Worm (Caenorhabditis elegans) whole organism, L4 larva: ENCODE data around the gene C27A2.7.

ENCODE experiments used
- D1046.2 ChIP-seq: fragments of 200-800 bp; sonication (Bioruptor generic); IDR thresholded peaks from 2 replicates; pipeline ENCODE4 v1.3.6; 2022; ENCODE audit warnings: missing genetic modification characterization, missing compliant biosample characterization
- T20F7.1 ChIP-seq: fragments of 200-800 bp; sonication (Bioruptor generic); optimal IDR thresholded peaks from 2 replicates; lab custom pipeline; 2018; ENCODE audit warnings: mild to moderate bottlenecking, missing genetic modification characterization, missing compliant biosample characterization
- T26A8.4 ChIP-seq: fragments of 200-800 bp; sonication (Bioruptor generic); IDR thresholded peaks from 2 replicates; pipeline ENCODE4 v1.3.6; 2022; ENCODE audit warnings: missing genetic modification characterization, missing compliant biosample characterization
- aha-1 ChIP-seq: fragments of 150-350 bp; peaks from one replicate; lab custom pipeline; 2014; ENCODE audit warnings: missing biosample characterization, missing genetic modification characterization
- attf-4 ChIP-seq: sonication (generic microtip); optimal IDR thresholded peaks from 3 replicates; lab custom pipeline; 2017; ENCODE audit warnings: missing biosample characterization, missing genetic modification characterization
- ceh-20 ChIP-seq: fragments of 200-800 bp; sonication (Bioruptor generic); IDR thresholded peaks from 2 replicates; pipeline ENCODE4 v1.3.6; 2022; ENCODE audit warnings: missing genetic modification reagents, missing genetic modification characterization, missing compliant biosample characterization
- ceh-28 ChIP-seq: fragments of 150-350 bp; optimal IDR thresholded peaks from 2 replicates; lab custom pipeline; 2014; ENCODE audit warnings: missing biosample characterization, missing genetic modification reagents, missing genetic modification characterization
- ceh-32 ChIP-seq: sonication (generic microtip); optimal IDR thresholded peaks from 2 replicates; lab custom pipeline; 2016; ENCODE audit warnings: mild to moderate bottlenecking, missing genetic modification characterization, missing compliant biosample characterization; ENCODE audit not compliant: poor library complexity
- daf-16 ChIP-seq, 3 experiments: sonication (generic microtip); optimal IDR thresholded peaks; 2 replicates each; lab custom pipeline; 2016 to 2017; ENCODE audit warnings: missing genetic modification characterization in 3 of 3, missing genetic modification reagents in 3 of 3, mild to moderate bottlenecking in 2 of 3, missing compliant biosample characterization in 2 of 3, missing biosample characterization in 1 of 3, moderate library complexity in 1 of 3
- dmd-6 ChIP-seq: fragments of 200-800 bp; sonication (Bioruptor generic); IDR thresholded peaks from 2 replicates; pipeline ENCODE4 v1.3.6; 2022; ENCODE audit warnings: missing genetic modification reagents, missing genetic modification characterization, missing compliant biosample characterization
- dpl-1 ChIP-seq: fragments of 150-350 bp; optimal IDR thresholded peaks from 2 replicates; lab custom pipeline; 2014; ENCODE audit warnings: missing biosample characterization, missing genetic modification reagents, missing genetic modification characterization
- dve-1 ChIP-seq: sonication (generic microtip); optimal IDR thresholded peaks from 2 replicates; lab custom pipeline; 2017; ENCODE audit warnings: antibody characterized with exemption, mild to moderate bottlenecking, missing genetic modification characterization, missing compliant biosample characterization; ENCODE audit not compliant: insufficient read depth
- gei-8 ChIP-seq: fragments of 200-800 bp; sonication (Bioruptor generic); optimal IDR thresholded peaks from 2 replicates; lab custom pipeline; 2018; ENCODE audit warnings: mild to moderate bottlenecking, missing genetic modification characterization, missing compliant biosample characterization
- hlh-11 ChIP-seq: fragments of 200-800 bp; sonication (Bioruptor generic); optimal IDR thresholded peaks from 2 replicates; lab custom pipeline; 2018; ENCODE audit warnings: mild to moderate bottlenecking, missing genetic modification characterization, missing compliant biosample characterization
- hlh-30 ChIP-seq: sonication (generic microtip); optimal IDR thresholded peaks from 2 replicates; lab custom pipeline; 2017; ENCODE audit warnings: antibody characterized with exemption, mild to moderate bottlenecking, missing genetic modification characterization, missing compliant biosample characterization; ENCODE audit not compliant: insufficient read depth
- hmg-1.1 ChIP-seq: fragments of 200-800 bp; sonication (Bioruptor generic); IDR thresholded peaks from 2 replicates; pipeline ENCODE4 v1.3.6; 2022; ENCODE audit warnings: missing genetic modification reagents, missing genetic modification characterization, missing compliant biosample characterization
- lin-13 ChIP-seq: fragments of 150-350 bp; optimal IDR thresholded peaks from 2 replicates; lab custom pipeline; 2014; ENCODE audit warnings: missing biosample characterization, missing genetic modification reagents, missing genetic modification characterization
- lin-29 ChIP-seq: fragments of 200-800 bp; sonication (Bioruptor generic); IDR thresholded peaks from 2 replicates; pipeline ENCODE4 v1.3.6; 2022; ENCODE audit warnings: missing genetic modification reagents, missing genetic modification characterization, missing compliant biosample characterization
- lin-39 ChIP-seq: fragments of 150-350 bp; optimal IDR thresholded peaks from 2 replicates; lab custom pipeline; 2014; ENCODE audit warnings: missing biosample characterization, missing genetic modification reagents, missing genetic modification characterization
- lsy-2 ChIP-seq, 2 experiments: fragments of 150-350 bp in 1 of 2; sonication (generic microtip) in 1 of 2; optimal IDR thresholded peaks; 2 replicates each; lab custom pipeline; 2014 to 2017; ENCODE audit warnings: missing biosample characterization in 2 of 2, missing genetic modification characterization in 2 of 2
- madf-5 ChIP-seq, 2 experiments: fragments of 200-800 bp; sonication (Bioruptor generic); IDR thresholded peaks; 2 replicates each; pipeline ENCODE4 v1.3.6; 2022; ENCODE audit warnings: missing compliant biosample characterization in 2 of 2, missing genetic modification characterization in 2 of 2
- mdl-1 ChIP-seq, 2 experiments: fragments of 150-350 bp in 1 of 2; sonication (generic microtip) in 1 of 2; optimal IDR thresholded peaks; 2 replicates each; lab custom pipeline; 2014 to 2017; ENCODE audit warnings: missing biosample characterization in 2 of 2, missing genetic modification characterization in 2 of 2
- mes-2 ChIP-seq: sonication (generic microtip); optimal IDR thresholded peaks from 2 replicates; lab custom pipeline; 2016; ENCODE audit warnings: missing genotype, mild to moderate bottlenecking, missing genetic modification characterization, missing compliant biosample characterization; ENCODE audit not compliant: poor library complexity, severe bottlenecking
- mxl-3 ChIP-seq: fragments of 200-800 bp; sonication (Bioruptor generic); optimal IDR thresholded peaks from 2 replicates; lab custom pipeline; 2018; ENCODE audit warnings: mild to moderate bottlenecking, missing genetic modification characterization, missing compliant biosample characterization
- nhr-102 ChIP-seq: sonication (generic microtip); optimal IDR thresholded peaks from 2 replicates; lab custom pipeline; 2016; ENCODE audit warnings: mild to moderate bottlenecking, missing genetic modification characterization, moderate library complexity, missing compliant biosample characterization
- nhr-237 ChIP-seq: sonication (generic microtip); optimal IDR thresholded peaks from 2 replicates; lab custom pipeline; 2017; ENCODE audit warnings: missing biosample characterization, missing genetic modification characterization
- nhr-25 ChIP-seq: sonication (generic microtip); optimal IDR thresholded peaks from 2 replicates; lab custom pipeline; 2017; ENCODE audit warnings: missing genetic modification characterization, mild to moderate bottlenecking, missing compliant biosample characterization, antibody characterized with exemption, moderate library complexity, borderline replicate concordance; ENCODE audit not compliant: insufficient read depth
- nhr-28 ChIP-seq: fragments of 150-350 bp; optimal IDR thresholded peaks from 2 replicates; lab custom pipeline; 2014; ENCODE audit warnings: missing biosample characterization, missing genetic modification characterization
- php-3 ChIP-seq: fragments of 200-800 bp; sonication (Bioruptor generic); IDR thresholded peaks from 2 replicates; pipeline ENCODE4 v1.3.6; 2022; ENCODE audit warnings: missing genetic modification reagents, missing genetic modification characterization, missing compliant biosample characterization
- pqm-1 ChIP-seq: sonication (generic microtip); optimal IDR thresholded peaks from 2 replicates; lab custom pipeline; 2017; ENCODE audit warnings: missing biosample characterization, missing genetic modification characterization
- saeg-2 ChIP-seq: fragments of 200-800 bp; sonication (Bioruptor generic); IDR thresholded peaks from 2 replicates; pipeline ENCODE4 v1.3.6; 2022; ENCODE audit warnings: missing genetic modification reagents, missing genetic modification characterization, missing compliant biosample characterization
- skn-1 ChIP-seq: fragments of 150-350 bp; optimal IDR thresholded peaks from 2 replicates; lab custom pipeline; 2014; ENCODE audit warnings: missing biosample characterization, missing genetic modification characterization
- tag-97 ChIP-seq: fragments of 200-800 bp; sonication (Bioruptor generic); IDR thresholded peaks from 2 replicates; pipeline ENCODE4 v1.3.6; 2022; ENCODE audit warnings: missing genetic modification characterization, missing compliant biosample characterization
- unc-62 ChIP-seq, 3 experiments: fragments of 150-350 bp in 1 of 3; sonication (generic microtip); optimal IDR thresholded peaks in 2 of 3; peaks in 1 of 3; 1 replicate in 1 of 3; 2 replicates in 2 of 3; lab custom pipeline; 2014 to 2017; ENCODE audit warnings: missing biosample characterization in 3 of 3, missing genetic modification characterization in 3 of 3, missing genetic modification reagents in 3 of 3, missing genotype in 1 of 3
- vab-7 ChIP-seq: fragments of 200-800 bp; sonication (Bioruptor generic); IDR thresholded peaks from 2 replicates; pipeline ENCODE4 v1.3.6; 2022; ENCODE audit warnings: missing genetic modification reagents, missing genetic modification characterization, missing compliant biosample characterization

C27A2.7 gene

ce11 chrII:5032669-5033068 is 38.5 kb downstream of the C27A2.7 start (continued):
- TF ChIP-seq skn-1 (tag; lab: Kevin White, UChicago) (no peak), attf-4 (no peak), php-3 (GFP tag; lab: Robert Waterston, UW) (0 out of 2 replicates have a peak, but pooled peaks have one; percentile 44), T26A8.4 (peak; percentile 84)

- TF ChIP-seq pqm-1 (tag; lab: Kevin White, UChicago) = no peak
Measured at ce11 chrII:5031612-5032011, 39.6 kb downstream of the C27A2.7 start, which contains the start of gene wdr-83. Gene wdr-83, minus strand, starts transcription at chrII:5031712.

- TF ChIP-seq dpl-1 (GFP tag; lab: Kevin White, UChicago) (no peak), nhr-28 (tag; lab: Kevin White, UChicago) (no peak), unc-62 (GFP tag; optimal IDR thresholded peaks at IDR 0.05 in 1 of 2; lab: Kevin White, UChicago) (peak in 1 of 2 experiments; percentile 99), unc-62 (tag; optimal IDR thresholded peaks at IDR 0.05; lab: Kevin White, UChicago) (no peak)
Measured at ce11 chrII:5027952-5028351, 43.2 kb downstream of the C27A2.7 start.

ce11 chrII:5022381-5022855 is 48.7 kb downstream of the C27A2.7 start, which contains the start of the genes nsy-1 and F59A6.13:
Gene nsy-1, plus strand, starts transcription at chrII:5022757.
Gene F59A6.13, plus strand, starts transcription at chrII:5022805.
- TF ChIP-seq saeg-2 (GFP tag; lab: Robert Waterston, UW) (no peak), daf-16 (GFP tag; optimal IDR thresholded peaks at IDR 0.05; lab: Kevin White, UChicago) (no peak), daf-16 (tag; optimal IDR thresholded peaks at IDR 0.05; lab: Kevin White, UChicago) (peak; percentile 72), nhr-102 (no peak), unc-62 (GFP tag; optimal IDR thresholded peaks at IDR 0.05 in 1 of 2; lab: Kevin White, UChicago) (no peak), unc-62 (tag; optimal IDR thresholded peaks at IDR 0.05; lab: Kevin White, UChicago) (no peak), hlh-11 (tag; lab: Kevin White, UChicago) (peak; percentile 10), php-3 (GFP tag; lab: Robert Waterston, UW) (0 out of 2 replicates have a peak, but pooled peaks have one; percentile 15), pqm-1 (tag; lab: Kevin White, UChicago) (peak; percentile 79), mxl-3 (GFP tag; lab: Kevin White, UChicago) (no peak), dmd-6 (GFP tag; lab: Robert Waterston, UW) (peak; percentile 70), nhr-237 (tag; lab: Kevin White, UChicago) (no peak), dve-1 (tag; lab: Kevin White, UChicago) (peak; percentile 39), attf-4 (no peak), ceh-32 (no peak), nhr-28 (tag; lab: Kevin White, UChicago) (peak; percentile 3)

- TF ChIP-seq T26A8.4 (no peak), mes-2 (tag; lab: Kevin White, UChicago) (no peak), D1046.2 (GFP tag; lab: Robert Waterston, UW) (no peak), lin-39 (tag; lab: Kevin White, UChicago) (no peak), nhr-25 (tag; lab: Kevin White, UChicago) (peak; percentile 41), T20F7.1 (GFP tag; lab: Kevin White, UChicago) (no peak), lsy-2 (tag; optimal IDR thresholded peaks at IDR 0.05; lab: Kevin White, UChicago) (peak in 1 of 2 experiments; percentile 9), ceh-28 (no peak), madf-5 (GFP tag; IDR thresholded peaks at IDR 0.05; lab: Robert Waterston, UW) (no peak), lin-29 (GFP tag; lab: Robert Waterston, UW) (no peak), ceh-32 (no peak)
Measured at ce11 chrII:5021518-5021917, 49.6 kb downstream of the C27A2.7 start.

- TF ChIP-seq tag-97 (GFP tag; lab: Robert Waterston, UW) (no peak), unc-62 (GFP tag; optimal IDR thresholded peaks at IDR 0.05 in 1 of 2; lab: Kevin White, UChicago) (no peak), unc-62 (tag; optimal IDR thresholded peaks at IDR 0.05; lab: Kevin White, UChicago) (no peak), hlh-11 (tag; lab: Kevin White, UChicago) (peak; percentile 36), daf-16 (GFP tag; optimal IDR thresholded peaks at IDR 0.05; lab: Kevin White, UChicago) (no peak), daf-16 (tag; optimal IDR thresholded peaks at IDR 0.05; lab: Kevin White, UChicago) (peak; percentile 61), gei-8 (GFP tag; lab: Kevin White, UChicago) (no peak), hmg-1.1 (GFP tag; lab: Robert Waterston, UW) (0 out of 2 replicates have a peak, but pooled peaks have one; percentile 8), lin-13 (GFP tag; lab: Kevin White, UChicago) (no peak), dve-1 (tag; lab: Kevin White, UChicago) (peak; percentile 8), aha-1 (tag; lab: Kevin White, UChicago) (peak; percentile 14), hlh-30 (tag; lab: Kevin White, UChicago) (peak; percentile 81), mdl-1 (tag; optimal IDR thresholded peaks at IDR 0.05; lab: Kevin White, UChicago) (peak in 1 of 2 experiments; percentile 49), ceh-20 (GFP tag; lab: Robert Waterston, UW) (no peak), pqm-1 (tag; lab: Kevin White, UChicago) (no peak), vab-7 (GFP tag; lab: Robert Waterston, UW) (no peak)
Measured at ce11 chrII:5020513-5021081, 50.6 kb downstream of the C27A2.7 start.
